Worm (Caenorhabditis elegans) whole organism, L2 larva: ENCODE measurements around the gene rip-1.

Experiments used
- C34F6.9 ChIP-seq: fragments of 150-350 bp; optimal IDR thresholded peaks from 2 replicates; lab custom pipeline; 2014; ENCODE audit warnings: missing biosample characterization, missing genetic modification characterization
- F13H6.1 ChIP-seq: sonication (generic microtip); optimal IDR thresholded peaks from 2 replicates; lab custom pipeline; 2016; ENCODE audit warnings: missing genetic modification characterization, missing compliant biosample characterization
- R02D3.7 ChIP-seq: fragments of 150-350 bp; optimal IDR thresholded peaks from 2 replicates; lab custom pipeline; 2014; ENCODE audit warnings: missing biosample characterization, missing genetic modification characterization
- Y55F3AM.14 ChIP-seq: fragments of 200-800 bp; sonication (Bioruptor generic); optimal IDR thresholded peaks from 2 replicates; lab custom pipeline; 2018; ENCODE audit warnings: mild to moderate bottlenecking, missing genetic modification characterization, missing compliant biosample characterization
- alr-1 ChIP-seq: fragments of 150-350 bp; optimal IDR thresholded peaks from 2 replicates; lab custom pipeline; 2014; ENCODE audit warnings: missing biosample characterization, missing genetic modification characterization
- aly-2 ChIP-seq: fragments of 150-350 bp; optimal IDR thresholded peaks from 2 replicates; lab custom pipeline; 2014; ENCODE audit warnings: missing biosample characterization, missing genetic modification characterization
- ama-1 ChIP-seq: fragments of 150-350 bp; optimal IDR thresholded peaks from 2 replicates; lab custom pipeline; 2018; ENCODE audit warnings: inconsistent platforms
- blmp-1 ChIP-seq: sonication (generic microtip); optimal IDR thresholded peaks from 2 replicates; lab custom pipeline; 2017; ENCODE audit warnings: missing genetic modification characterization, mild to moderate bottlenecking, missing compliant biosample characterization, antibody characterized with exemption, moderate library complexity; ENCODE audit not compliant: insufficient read depth
- ceh-82 ChIP-seq: fragments of 150-350 bp; optimal IDR thresholded peaks from 2 replicates; lab custom pipeline; 2014; ENCODE audit warnings: missing biosample characterization, missing genetic modification characterization
- crh-2 ChIP-seq: sonication (generic microtip); optimal IDR thresholded peaks from 2 replicates; lab custom pipeline; 2017; ENCODE audit warnings: missing biosample characterization, missing genetic modification characterization
- dmd-4 ChIP-seq: sonication (generic microtip); optimal IDR thresholded peaks from 2 replicates; lab custom pipeline; 2017; ENCODE audit warnings: missing biosample characterization, missing genetic modification characterization
- egl-27 ChIP-seq: sonication (generic microtip); optimal IDR thresholded peaks from 3 replicates; lab custom pipeline; 2017; ENCODE audit warnings: missing biosample characterization, missing genetic modification reagents, missing genetic modification characterization
- elt-3 ChIP-seq: sonication (generic microtip); optimal IDR thresholded peaks from 2 replicates; lab custom pipeline; 2017; ENCODE audit warnings: missing biosample characterization, missing genetic modification characterization
- fos-1 ChIP-seq: fragments of 150-350 bp; optimal IDR thresholded peaks from 2 replicates; lab custom pipeline; 2014; ENCODE audit warnings: missing biosample characterization, missing genetic modification characterization
- gmeb-1 ChIP-seq: fragments of 150-350 bp; optimal IDR thresholded peaks from 2 replicates; lab custom pipeline; 2014; ENCODE audit warnings: missing biosample characterization, missing genetic modification characterization
- lin-11 ChIP-seq: fragments of 150-350 bp; sonication (generic microtip); optimal IDR thresholded peaks from 2 replicates; lab custom pipeline; 2014; ENCODE audit warnings: missing biosample characterization, missing genetic modification characterization, inconsistent platforms, mixed read lengths
- lin-13 ChIP-seq: fragments of 150-350 bp; optimal IDR thresholded peaks from 2 replicates; lab custom pipeline; 2014; ENCODE audit warnings: missing biosample characterization, missing genetic modification reagents, missing genetic modification characterization
- lin-39 ChIP-seq: fragments of 150-350 bp; optimal IDR thresholded peaks from 2 replicates; lab custom pipeline; 2014; ENCODE audit warnings: missing biosample characterization, missing genetic modification reagents, missing genetic modification characterization
- lsy-2 ChIP-seq, 2 experiments: fragments of 150-350 bp in 1 of 2; sonication (generic microtip) in 1 of 2; optimal IDR thresholded peaks; 2 replicates each; lab custom pipeline; 2014 to 2017; ENCODE audit warnings: missing biosample characterization in 2 of 2, missing genetic modification characterization in 2 of 2
- mab-5 ChIP-seq: fragments of 150-350 bp; optimal IDR thresholded peaks from 2 replicates; lab custom pipeline; 2014; ENCODE audit warnings: missing biosample characterization, missing genetic modification characterization
- mbf-1 ChIP-seq: sonication (generic microtip); optimal IDR thresholded peaks from 2 replicates; lab custom pipeline; 2017; ENCODE audit warnings: missing biosample characterization, missing genetic modification characterization
- mdl-1 ChIP-seq, 2 experiments: fragments of 150-350 bp in 1 of 2; sonication (generic microtip) in 1 of 2; optimal IDR thresholded peaks; 2 replicates each; lab custom pipeline; 2017; ENCODE audit warnings: missing biosample characterization in 2 of 2, missing genetic modification characterization in 2 of 2
- nhr-10 ChIP-seq: sonication (generic microtip); optimal IDR thresholded peaks from 2 replicates; lab custom pipeline; 2017; ENCODE audit warnings: missing biosample characterization, missing genetic modification characterization
- nhr-11 ChIP-seq: fragments of 150-350 bp; optimal IDR thresholded peaks from 2 replicates; lab custom pipeline; 2014; ENCODE audit warnings: missing biosample characterization, missing genetic modification characterization
- nhr-12 ChIP-seq: fragments of 150-350 bp; optimal IDR thresholded peaks from 2 replicates; lab custom pipeline; 2014; ENCODE audit warnings: missing biosample characterization, missing genetic modification characterization
- nhr-129 ChIP-seq: fragments of 150-350 bp; optimal IDR thresholded peaks from 2 replicates; lab custom pipeline; 2014; ENCODE audit warnings: missing biosample characterization, missing genetic modification characterization
- nhr-21 ChIP-seq: fragments of 150-350 bp; optimal IDR thresholded peaks from 2 replicates; lab custom pipeline; 2014; ENCODE audit warnings: missing biosample characterization, missing genetic modification characterization
- nhr-23 ChIP-seq: fragments of 150-350 bp; optimal IDR thresholded peaks from 2 replicates; lab custom pipeline; 2014; ENCODE audit warnings: missing biosample characterization, missing genetic modification reagents, missing genetic modification characterization
- nhr-237 ChIP-seq: fragments of 150-350 bp; optimal IDR thresholded peaks from 2 replicates; lab custom pipeline; 2014; ENCODE audit warnings: missing biosample characterization, missing genetic modification characterization
- nhr-25 ChIP-seq: fragments of 150-350 bp; sonication (generic microtip); optimal IDR thresholded peaks from 3 replicates; lab custom pipeline; 2014; ENCODE audit warnings: missing biosample characterization, missing genetic modification characterization
- nhr-6 ChIP-seq: fragments of 150-350 bp; optimal IDR thresholded peaks from 2 replicates; lab custom pipeline; 2014; ENCODE audit warnings: missing biosample characterization, missing genetic modification characterization
- nhr-77 ChIP-seq: fragments of 150-350 bp; optimal IDR thresholded peaks from 2 replicates; lab custom pipeline; 2014; ENCODE audit warnings: missing biosample characterization, missing genetic modification characterization
- peb-1 ChIP-seq: fragments of 150-350 bp; optimal IDR thresholded peaks from 2 replicates; lab custom pipeline; 2014; ENCODE audit warnings: missing biosample characterization, missing genetic modification characterization
- sem-4 ChIP-seq: fragments of 150-350 bp; optimal IDR thresholded peaks from 2 replicates; lab custom pipeline; 2014; ENCODE audit warnings: missing biosample characterization, missing genetic modification reagents, missing genetic modification characterization
- skn-1 ChIP-seq: sonication (generic microtip); optimal IDR thresholded peaks from 2 replicates; lab custom pipeline; 2017; ENCODE audit warnings: missing biosample characterization, missing genetic modification characterization
- sma-3 ChIP-seq: sonication (generic microtip); optimal IDR thresholded peaks from 2 replicates; lab custom pipeline; 2016; ENCODE audit warnings: missing genetic modification reagents, missing genetic modification characterization, missing compliant biosample characterization
- sma-9 ChIP-seq, 2 experiments: fragments of 150-350 bp in 1 of 2; sonication (generic microtip) in 1 of 2; optimal IDR thresholded peaks; 2 replicates each; lab custom pipeline; 2014 to 2016; ENCODE audit warnings: missing genetic modification characterization in 2 of 2, mild to moderate bottlenecking in 1 of 2, missing biosample characterization in 1 of 2, missing compliant biosample characterization in 1 of 2, missing genetic modification reagents in 1 of 2, moderate library complexity in 1 of 2
- snpc-4 ChIP-seq: fragments of 150-350 bp; optimal IDR thresholded peaks from 2 replicates; lab custom pipeline; 2014; ENCODE audit warnings: missing biosample characterization, missing genetic modification characterization
- unc-55 ChIP-seq: fragments of 150-350 bp; sonication (generic microtip); optimal IDR thresholded peaks from 3 replicates; lab custom pipeline; 2014; ENCODE audit warnings: missing biosample characterization, missing genetic modification reagents, missing genetic modification characterization
- unc-62 ChIP-seq: fragments of 150-350 bp; optimal IDR thresholded peaks from 2 replicates; lab custom pipeline; 2014; ENCODE audit warnings: missing biosample characterization, missing genetic modification reagents, missing genetic modification characterization
- zag-1 ChIP-seq: fragments of 150-350 bp; optimal IDR thresholded peaks from 2 replicates; lab custom pipeline; 2014; ENCODE audit warnings: missing biosample characterization, missing genetic modification characterization
- ztf-11 ChIP-seq: sonication (generic microtip); optimal IDR thresholded peaks from 2 replicates; lab custom pipeline; 2017; ENCODE audit warnings: missing biosample characterization, missing genetic modification characterization
- ztf-4 ChIP-seq: fragments of 150-350 bp; optimal IDR thresholded peaks from 2 replicates; lab custom pipeline; 2014; ENCODE audit warnings: missing biosample characterization, missing genetic modification characterization

Gene rip-1

DNA sequence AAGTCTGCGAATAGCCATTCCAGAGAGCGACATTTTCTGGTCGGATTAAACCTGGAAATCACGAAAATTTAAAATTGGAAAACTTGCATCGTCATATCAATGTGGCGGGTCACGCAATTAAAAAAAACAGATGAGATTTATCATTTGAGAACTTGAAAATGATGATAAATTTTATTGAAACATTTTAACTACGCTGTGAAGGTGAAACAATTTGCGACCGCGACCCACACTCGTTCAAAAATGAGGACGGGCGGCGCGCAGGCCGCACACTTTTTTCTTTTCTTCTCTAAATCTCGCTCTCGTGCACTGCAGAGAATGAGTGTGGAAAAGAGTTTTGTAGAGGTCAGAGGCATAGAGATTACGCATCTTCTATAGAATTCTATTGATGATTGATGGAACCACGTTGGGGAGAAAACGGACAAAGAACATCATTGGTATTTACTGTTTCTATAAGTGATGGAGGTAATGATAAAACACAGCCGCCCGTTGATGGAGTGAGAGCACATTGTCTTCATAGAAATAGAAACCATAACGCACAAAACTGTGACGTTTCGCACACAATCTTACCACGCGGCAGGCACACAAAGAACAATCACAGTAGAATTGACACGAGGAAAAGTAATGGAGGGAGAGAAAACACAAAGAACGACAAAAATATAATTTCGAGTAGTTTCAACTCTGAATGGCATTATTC lies 41.8 kb downstream of the rip-1 start, which contains the start of gene cts-1:
cts-1 (minus strand) TSS at position 51 of the 694 bp plus-strand sequence.
- TF ChIP-seq nhr-6 (peak; percentile 15), sma-9 (GFP tag; optimal IDR thresholded peaks at IDR 0.05; lab: Kevin White, UChicago) (no peak), sma-9 (tag; optimal IDR thresholded peaks at IDR 0.05; lab: Kevin White, UChicago) (no peak), sem-4 (tag; lab: Kevin White, UChicago) (peak; percentile 41), dmd-4 (tag; lab: Kevin White, UChicago) (no peak), F13H6.1 (tag; lab: Kevin White, UChicago) (peak; percentile 86), C34F6.9 (tag; lab: Kevin White, UChicago) (peak; percentile 84), nhr-12 (tag; lab: Kevin White, UChicago) (no peak), mdl-1 (tag; optimal IDR thresholded peaks at IDR 0.05; lab: Kevin White, UChicago) (peak; percentile 42 to 85), nhr-77 (tag; lab: Kevin White, UChicago) (no peak), nhr-129 (peak; percentile 84), fos-1 (peak; percentile 85), ama-1 (peak; percentile 76), mab-5 (tag; lab: Kevin White, UChicago) (peak; percentile 36), Y55F3AM.14 (GFP tag; lab: Kevin White, UChicago) (no peak), peb-1 (tag; lab: Kevin White, UChicago) (no peak), ceh-82 (tag; lab: Kevin White, UChicago) (no peak), blmp-1 (tag; lab: Kevin White, UChicago) (peak; percentile 71), nhr-237 (tag; lab: Kevin White, UChicago) (no peak), skn-1 (no peak), elt-3 (tag; lab: Kevin White, UChicago) (no peak), mbf-1 (tag; lab: Kevin White, UChicago) (no peak), unc-62 (GFP tag; lab: Kevin White, UChicago) (no peak), nhr-25 (tag; lab: Kevin White, UChicago) (peak; percentile 88), lsy-2 (tag; optimal IDR thresholded peaks at IDR 0.05; lab: Kevin White, UChicago) (peak; percentile 59 to 92), crh-2 (tag; lab: Kevin White, UChicago) (peak; percentile 96), ztf-11 (no peak), aly-2 (tag; lab: Kevin White, UChicago) (no peak), egl-27 (tag; lab: Kevin White, UChicago) (no peak), lin-39 (tag; lab: Kevin White, UChicago) (no peak), ztf-4 (tag; lab: Kevin White, UChicago) (peak; percentile 77), nhr-10 (tag; lab: Kevin White, UChicago) (no peak), nhr-11 (tag; lab: Kevin White, UChicago) (no peak), R02D3.7 (tag; lab: Kevin White, UChicago) (no peak), unc-55 (GFP tag; lab: Kevin White, UChicago) (peak; percentile 68), zag-1 (tag; lab: Kevin White, UChicago) (peak; percentile 50), nhr-23 (tag; lab: Kevin White, UChicago) (no peak), sma-3 (GFP tag; lab: Kevin White, UChicago) (peak; percentile 90), nhr-21 (peak; percentile 91), snpc-4 (peak; percentile 48), gmeb-1 (peak; percentile 58), lin-13 (GFP tag; lab: Kevin White, UChicago) (peak; percentile 80), lin-11 (peak; percentile 26)

DNA sequence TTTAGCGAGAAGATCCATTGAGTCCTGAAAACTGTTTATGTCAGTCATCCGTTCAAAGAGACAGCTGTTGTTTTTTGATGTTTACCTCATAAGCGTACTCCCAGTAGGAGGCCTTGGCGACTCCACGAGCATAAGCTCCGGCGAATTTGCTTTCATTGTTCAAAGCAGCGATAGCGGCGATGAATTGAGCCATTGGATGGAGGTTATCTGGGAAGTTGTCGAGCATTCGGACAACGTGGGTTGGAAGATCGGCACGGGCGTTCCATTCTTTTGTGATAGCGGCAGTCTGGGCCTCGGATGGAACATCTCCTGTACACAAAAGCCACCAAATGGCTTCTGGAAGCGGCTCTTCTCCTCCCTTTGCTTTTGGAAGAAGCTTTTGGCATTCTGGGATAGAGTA lies 42.7 kb downstream of the rip-1 start:
- TF ChIP-seq unc-62 (GFP tag; lab: Kevin White, UChicago) = no peak
- TF ChIP-seq alr-1 (tag; lab: Kevin White, UChicago) = no peak
- TF ChIP-seq mdl-1 (tag; optimal IDR thresholded peaks at IDR 0.05; lab: Kevin White, UChicago) = no peak
- no peak for TF ChIP-seq sem-4 (tag; lab: Kevin White, UChicago)
- no peak for TF ChIP-seq zag-1 (tag; lab: Kevin White, UChicago)
- TF ChIP-seq lin-39 (tag; lab: Kevin White, UChicago) = no peak
- TF ChIP-seq nhr-237 (tag; lab: Kevin White, UChicago) = no peak
- no peak for TF ChIP-seq aly-2 (tag; lab: Kevin White, UChicago)
- TF ChIP-seq nhr-21 = no peak
- no peak for TF ChIP-seq Y55F3AM.14 (GFP tag; lab: Kevin White, UChicago)
- TF ChIP-seq snpc-4 = no peak
- TF ChIP-seq elt-3 (tag; lab: Kevin White, UChicago) = no peak
- no peak for TF ChIP-seq mbf-1 (tag; lab: Kevin White, UChicago)
- TF ChIP-seq gmeb-1 = no peak
- TF ChIP-seq sma-3 (GFP tag; lab: Kevin White, UChicago) = no peak
- TF ChIP-seq sma-9 (GFP tag; optimal IDR thresholded peaks at IDR 0.05; lab: Kevin White, UChicago) = no peak
- TF ChIP-seq sma-9 (tag; optimal IDR thresholded peaks at IDR 0.05; lab: Kevin White, UChicago) = no peak
- TF ChIP-seq nhr-11 (tag; lab: Kevin White, UChicago) = no peak
- TF ChIP-seq lin-13 (GFP tag; lab: Kevin White, UChicago) = no peak
